Fruit fly (Drosophila melanogaster): ENCODE data around the gene CG18745.

CG18745 gene

DNA sequence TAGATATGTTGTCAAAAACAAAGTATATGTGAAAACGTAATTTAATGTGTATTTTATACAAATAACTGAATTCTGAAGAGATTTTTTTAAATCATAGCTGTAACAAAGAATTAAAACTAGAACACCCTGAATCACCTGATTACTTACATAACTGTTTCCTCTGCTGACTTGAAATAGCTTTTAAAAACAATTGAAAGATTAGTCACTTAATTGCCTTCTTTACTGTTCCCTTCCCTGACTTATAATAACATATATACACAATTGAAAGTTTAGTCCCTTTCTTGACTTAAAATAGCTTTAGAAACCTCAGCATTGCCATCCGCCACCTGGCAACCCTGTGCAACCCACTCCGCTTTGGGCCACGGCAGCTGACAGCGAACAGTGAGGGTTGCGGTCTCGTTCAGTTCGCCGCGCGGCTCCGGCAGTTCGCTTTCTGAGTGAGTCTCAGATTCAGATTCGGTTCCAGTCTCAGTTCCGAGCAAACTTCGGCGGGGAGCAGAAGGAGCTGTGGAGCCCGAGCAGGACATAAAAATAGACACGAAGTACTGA is 28.1 kb upstream of the CG18745 start, which contains the start of gene CG34384 (continued):
- no peak for TF ChIP-seq gsb-n (tag; optimal IDR thresholded peaks at IDR 0.05)
- peak; percentile 15 for TF ChIP-seq kni (GFP tag; optimal IDR thresholded peaks at IDR 0.05)
- peak; percentile 46 for TF ChIP-seq CG12155 (GFP tag; optimal IDR thresholded peaks at IDR 0.05)
- TF ChIP-seq bigmax (GFP tag; optimal IDR thresholded peaks at IDR 0.05) = no peak
- no peak for TF ChIP-seq CG12299 (tag; optimal IDR thresholded peaks at IDR 0.05)
- TF ChIP-seq CG11398 (GFP tag; optimal IDR thresholded peaks at IDR 0.05) = no peak
- TF ChIP-seq Aef1 (GFP tag; IDR thresholded peaks at IDR 0.05) = peak; percentile 9; the same call in 1 of the 3 replicates
- TF ChIP-seq NC2α (GFP tag; optimal IDR thresholded peaks at IDR 0.05) = no peak
- TF ChIP-seq prd (optimal IDR thresholded peaks at IDR 0.05) = no peak
- TF ChIP-seq prd (GFP tag; IDR thresholded peaks at IDR 0.05) = peak; percentile 53; the same call in 1 of the 3 replicates
- peak in 1 of 2 experiments; percentile 18 for TF ChIP-seq crp (GFP tag; optimal IDR thresholded peaks at IDR 0.05)
- no peak for TF ChIP-seq CG11560 (tag; IDR thresholded peaks at IDR 0.05)
- peak; percentile 80 for TF ChIP-seq CG11504 (tag; optimal IDR thresholded peaks at IDR 0.05)
- peak; percentile 31 for TF ChIP-seq pum (GFP tag; optimal IDR thresholded peaks at IDR 0.05)
- peak; percentile 59 for TF ChIP-seq caup (GFP tag; optimal IDR thresholded peaks at IDR 0.05; ENCODE audit: severe bottlenecking)
- no peak for TF ChIP-seq CG43689 (GFP tag; IDR thresholded peaks at IDR 0.05)
- TF ChIP-seq bowl (GFP tag; IDR thresholded peaks at IDR 0.05) = no peak
- no peak for TF ChIP-seq fd102C (GFP tag; optimal IDR thresholded peaks at IDR 0.05)
- peak; percentile 14 for TF ChIP-seq Chrac-16 (GFP tag; optimal IDR thresholded peaks at IDR 0.05)
- no peak for TF ChIP-seq CG7745 (tag; optimal IDR thresholded peaks at IDR 0.05)
- no peak for TF ChIP-seq sna (GFP tag; IDR thresholded peaks at IDR 0.05; ENCODE audit: partially characterized antibody)
- peak; percentile 39 for TF ChIP-seq Six4 (GFP tag; optimal IDR thresholded peaks at IDR 0.05)
- TF ChIP-seq CG4730 (GFP tag; IDR thresholded peaks at IDR 0.05) = no peak
- TF ChIP-seq tx (GFP tag; optimal IDR thresholded peaks at IDR 0.05) = peak; percentile 14
- TF ChIP-seq CG10543 (GFP tag; optimal IDR thresholded peaks at IDR 0.05) = peak; percentile 84
- TF ChIP-seq CG7928 (GFP tag; optimal IDR thresholded peaks at IDR 0.05) = no peak
- peak; percentile 72 for TF ChIP-seq CG14710 (tag; optimal IDR thresholded peaks at IDR 0.05)
- peak; percentile 76 for TF ChIP-seq Hmr (GFP tag; optimal IDR thresholded peaks at IDR 0.05)
- TF ChIP-seq CG3995 (GFP tag; optimal IDR thresholded peaks at IDR 0.05) = no peak
- TF ChIP-seq Doc2 (GFP tag; IDR thresholded peaks at IDR 0.05) = no peak
- no peak for TF ChIP-seq Sry-β (GFP tag; optimal IDR thresholded peaks at IDR 0.05)
- TF ChIP-seq h (optimal IDR thresholded peaks at IDR 0.05) = no peak
- peak; percentile 52 for TF ChIP-seq mam (GFP tag; optimal IDR thresholded peaks at IDR 0.05)
- TF ChIP-seq Opbp (GFP tag; IDR thresholded peaks at IDR 0.05; ENCODE audit: partially characterized antibody) = no peak
- no peak for TF ChIP-seq CG13123 (GFP tag; optimal IDR thresholded peaks at IDR 0.05)
- TF ChIP-seq CG9876 (GFP tag; optimal IDR thresholded peaks at IDR 0.05) = no peak
- TF ChIP-seq CG10274 (GFP tag; optimal IDR thresholded peaks at IDR 0.05) = peak; percentile 45
- TF ChIP-seq CG6683 (GFP tag; optimal IDR thresholded peaks at IDR 0.05) = peak; percentile 52
- TF ChIP-seq CG18262 (tag; optimal IDR thresholded peaks at IDR 0.05) = peak; percentile 75
- no peak for TF ChIP-seq dimm (GFP tag; IDR thresholded peaks at IDR 0.05)
- no peak for TF ChIP-seq CG31365 (tag; optimal IDR thresholded peaks at IDR 0.05)
- TF ChIP-seq sens-2 (GFP tag; IDR thresholded peaks at IDR 0.05) = no peak
- TF ChIP-seq CG4360 (GFP tag; IDR thresholded peaks at IDR 0.05) = no peak
- no peak for TF ChIP-seq Oaz (GFP tag; IDR thresholded peaks at IDR 0.05)
- peak; percentile 65; the same call in 2 of the 4 replicates for TF ChIP-seq Gug (GFP tag; IDR thresholded peaks at IDR 0.05)
- no peak for TF ChIP-seq sob (GFP tag; IDR thresholded peaks at IDR 0.05)
- no peak for TF ChIP-seq CG11696 (GFP tag; IDR thresholded peaks at IDR 0.05)
- no peak for TF ChIP-seq fru (optimal IDR thresholded peaks at IDR 0.05)
- TF ChIP-seq CG15479 (GFP tag; optimal IDR thresholded peaks at IDR 0.05) = no peak
- no peak for TF ChIP-seq CG2889 (GFP tag; IDR thresholded peaks at IDR 0.05)
- TF ChIP-seq Rx (GFP tag; IDR thresholded peaks at IDR 0.05) = no peak
- TF ChIP-seq Dip3 (GFP tag; optimal IDR thresholded peaks at IDR 0.05) = no peak
